Worm (Caenorhabditis elegans) whole organism, L3 larva: ENCODE results near the gene nurf-1.
"Not testable (repeated sequence)": the region's sequence is repeated elsewhere in the genome, so short reads cannot be mapped to it uniquely, and the experiment has no call there.

Source experiments
- R02D3.7 ChIP-seq: fragments of 150-350 bp; optimal IDR thresholded peaks from 2 replicates; lab custom pipeline; 2014; ENCODE audit warnings: missing biosample characterization, missing genetic modification characterization
- ZK546.5 ChIP-seq: sonication (generic microtip); optimal IDR thresholded peaks from 2 replicates; lab custom pipeline; 2017; ENCODE audit warnings: missing biosample characterization, missing genetic modification characterization
- aly-2 ChIP-seq: fragments of 150-350 bp; optimal IDR thresholded peaks from 2 replicates; lab custom pipeline; 2014; ENCODE audit warnings: missing biosample characterization, missing genetic modification characterization
- ama-1 ChIP-seq: fragments of 150-350 bp; optimal IDR thresholded peaks from 2 replicates; lab custom pipeline; 2018
- ceh-16 ChIP-seq: sonication (generic microtip); optimal IDR thresholded peaks from 2 replicates; lab custom pipeline; 2017; ENCODE audit warnings: missing biosample characterization, missing genetic modification characterization
- ceh-28 ChIP-seq: fragments of 150-350 bp; optimal IDR thresholded peaks from 2 replicates; lab custom pipeline; 2014; ENCODE audit warnings: missing biosample characterization, missing genetic modification reagents, missing genetic modification characterization
- ceh-9 ChIP-seq: sonication (generic microtip); optimal IDR thresholded peaks from 2 replicates; lab custom pipeline; 2018; ENCODE audit warnings: missing biosample characterization, missing genetic modification characterization
- daf-12 ChIP-seq: fragments of 150-350 bp; optimal IDR thresholded peaks from 2 replicates; lab custom pipeline; 2014; ENCODE audit warnings: missing biosample characterization, missing genetic modification reagents, missing genetic modification characterization
- egl-27 ChIP-seq: sonication (generic microtip); optimal IDR thresholded peaks from 4 replicates; lab custom pipeline; 2017; ENCODE audit warnings: missing biosample characterization, missing genetic modification reagents, missing genetic modification characterization
- egl-5 ChIP-seq: fragments of 150-350 bp; optimal IDR thresholded peaks from 2 replicates; lab custom pipeline; 2017; ENCODE audit warnings: missing biosample characterization, missing genetic modification reagents, missing genetic modification characterization, inconsistent platforms
- elt-1 ChIP-seq: fragments of 150-350 bp; optimal IDR thresholded peaks from 2 replicates; lab custom pipeline; 2014; ENCODE audit warnings: missing biosample characterization, missing genetic modification characterization
- elt-2 ChIP-seq: sonication (generic microtip); optimal IDR thresholded peaks from 2 replicates; lab custom pipeline; 2016; ENCODE audit warnings: missing genetic modification reagents, mild to moderate bottlenecking, missing genetic modification characterization, missing compliant biosample characterization
- elt-3 ChIP-seq, 3 experiments: fragments of 150-350 bp in 1 of 3; sonication (generic microtip) in 2 of 3; optimal IDR thresholded peaks; 2 replicates in 2 of 3; 4 replicates in 1 of 3; lab custom pipeline; 2014 to 2017; ENCODE audit warnings: missing biosample characterization in 3 of 3, missing genetic modification characterization in 3 of 3
- eor-1 ChIP-seq, 2 experiments: fragments of 150-350 bp; optimal IDR thresholded peaks; 2 replicates each; lab custom pipeline; 2014 to 2018; ENCODE audit warnings: missing biosample characterization in 2 of 2, missing genetic modification characterization in 2 of 2
- fkh-2 ChIP-seq: fragments of 150-350 bp; optimal IDR thresholded peaks from 2 replicates; lab custom pipeline; 2014; ENCODE audit warnings: missing biosample characterization, missing genetic modification reagents, missing genetic modification characterization
- fos-1 ChIP-seq: fragments of 150-350 bp; optimal IDR thresholded peaks from 2 replicates; lab custom pipeline; 2014; ENCODE audit warnings: missing biosample characterization, missing genetic modification characterization
- hmg-11 ChIP-seq: sonication (generic microtip); optimal IDR thresholded peaks from 2 replicates; lab custom pipeline; 2016; ENCODE audit warnings: missing genetic modification characterization, missing compliant biosample characterization
- jun-1 ChIP-seq: fragments of 150-350 bp; optimal IDR thresholded peaks from 2 replicates; lab custom pipeline; 2014; ENCODE audit warnings: missing biosample characterization, missing genetic modification reagents, missing genetic modification characterization
- lin-15B ChIP-seq: fragments of 150-350 bp; optimal IDR thresholded peaks from 2 replicates; lab custom pipeline; 2014; ENCODE audit warnings: missing biosample characterization, missing genetic modification characterization
- lin-39 ChIP-seq: fragments of 150-350 bp; optimal IDR thresholded peaks from 2 replicates; lab custom pipeline; 2018; ENCODE audit warnings: missing biosample characterization, missing genetic modification reagents, missing genetic modification characterization
- lsy-12 ChIP-seq: sonication (generic microtip); optimal IDR thresholded peaks from 2 replicates; lab custom pipeline; 2016; ENCODE audit warnings: mild to moderate bottlenecking, missing genetic modification characterization, missing compliant biosample characterization
- mml-1 ChIP-seq: fragments of 150-350 bp; sonication (generic microtip); optimal IDR thresholded peaks from 3 replicates; lab custom pipeline; 2014; ENCODE audit warnings: missing biosample characterization, missing genetic modification characterization
- nfya-1 ChIP-seq: sonication (generic microtip); optimal IDR thresholded peaks from 2 replicates; lab custom pipeline; 2017; ENCODE audit warnings: missing genetic modification characterization, mild to moderate bottlenecking, missing compliant biosample characterization, antibody characterized with exemption, moderate library complexity; ENCODE audit not compliant: insufficient read depth
- nhr-12 ChIP-seq: fragments of 150-350 bp; optimal IDR thresholded peaks from 2 replicates; lab custom pipeline; 2014; ENCODE audit warnings: missing biosample characterization, missing genetic modification characterization
- nhr-23 ChIP-seq: fragments of 150-350 bp; optimal IDR thresholded peaks from 2 replicates; lab custom pipeline; 2014; ENCODE audit warnings: missing biosample characterization, missing genetic modification reagents, missing genetic modification characterization
- nhr-237 ChIP-seq: fragments of 150-350 bp; optimal IDR thresholded peaks from 2 replicates; lab custom pipeline; 2014; ENCODE audit warnings: missing biosample characterization, missing genetic modification characterization
- nhr-25 ChIP-seq: sonication (generic microtip); optimal IDR thresholded peaks from 2 replicates; lab custom pipeline; 2017; ENCODE audit warnings: missing biosample characterization, missing genetic modification characterization
- nhr-28 ChIP-seq: fragments of 150-350 bp; optimal IDR thresholded peaks from 2 replicates; lab custom pipeline; 2014; ENCODE audit warnings: missing biosample characterization, missing genetic modification characterization
- nhr-43 ChIP-seq: sonication (generic microtip); optimal IDR thresholded peaks from 2 replicates; lab custom pipeline; 2016; ENCODE audit warnings: mild to moderate bottlenecking, missing genetic modification characterization, missing compliant biosample characterization; ENCODE audit not compliant: poor library complexity, severe bottlenecking
- nhr-67 ChIP-seq: fragments of 150-350 bp; optimal IDR thresholded peaks from 2 replicates; lab custom pipeline; 2014; ENCODE audit warnings: missing biosample characterization, missing genetic modification characterization
- nhr-76 ChIP-seq: fragments of 150-350 bp; sonication (generic microtip); optimal IDR thresholded peaks from 5 replicates; lab custom pipeline; 2014; ENCODE audit warnings: missing biosample characterization, missing genetic modification characterization
- nhr-77 ChIP-seq: fragments of 150-350 bp; optimal IDR thresholded peaks from 2 replicates; lab custom pipeline; 2014; ENCODE audit warnings: missing biosample characterization, missing genetic modification characterization
- pha-4 ChIP-seq: fragments of 150-350 bp; optimal IDR thresholded peaks from 2 replicates; lab custom pipeline; 2014; ENCODE audit warnings: missing biosample characterization, missing genetic modification reagents, missing genetic modification characterization
- pqm-1 ChIP-seq: fragments of 150-350 bp; optimal IDR thresholded peaks from 2 replicates; lab custom pipeline; 2017; ENCODE audit warnings: missing biosample characterization, missing genetic modification characterization, inconsistent platforms
- sea-2 ChIP-seq: fragments of 150-350 bp; sonication (generic microtip); optimal IDR thresholded peaks from 4 replicates; lab custom pipeline; 2014; ENCODE audit warnings: missing biosample characterization, missing genetic modification reagents, missing genetic modification characterization
- skn-1 ChIP-seq: fragments of 150-350 bp; optimal IDR thresholded peaks from 2 replicates; lab custom pipeline; 2014; ENCODE audit warnings: missing biosample characterization, missing genetic modification characterization
- snpc-4 ChIP-seq: fragments of 150-350 bp; optimal IDR thresholded peaks from 2 replicates; lab custom pipeline; 2014; ENCODE audit warnings: missing biosample characterization, missing genetic modification characterization
- tbx-2 ChIP-seq: sonication (generic microtip); optimal IDR thresholded peaks from 2 replicates; lab custom pipeline; 2016; ENCODE audit warnings: mild to moderate bottlenecking, missing genetic modification characterization, missing compliant biosample characterization
- unc-62 ChIP-seq: fragments of 150-350 bp; sonication (generic microtip); optimal IDR thresholded peaks from 4 replicates; lab custom pipeline; 2014; ENCODE audit warnings: missing biosample characterization, missing genetic modification reagents, missing genetic modification characterization
- zag-1 ChIP-seq: fragments of 150-350 bp; optimal IDR thresholded peaks from 2 replicates; lab custom pipeline; 2014; ENCODE audit warnings: missing biosample characterization, missing genetic modification characterization
- ztf-11 ChIP-seq: fragments of 150-350 bp; optimal IDR thresholded peaks from 2 replicates; lab custom pipeline; 2014; ENCODE audit warnings: missing biosample characterization, missing genetic modification characterization
- ztf-4 ChIP-seq: fragments of 150-350 bp; optimal IDR thresholded peaks from 2 replicates; lab custom pipeline; 2014; ENCODE audit warnings: missing biosample characterization, missing genetic modification characterization

The nurf-1 gene

ce11 chrII:14390036-14390763 is at the start of gene nurf-1, which contains the start of gene kbp-3:
Gene nurf-1 (plus strand): TSS chrII:14390713.
Gene kbp-3 (minus strand): TSS chrII:14390078.
- peak; percentile 46 for TF ChIP-seq ceh-28 (tag; lab: Kevin White, UChicago)
- TF ChIP-seq nhr-25 (tag; lab: Kevin White, UChicago), result peak; percentile 50
- no peak for TF ChIP-seq nhr-12
- peak; percentile 83 for TF ChIP-seq lin-39 (tag; lab: Kevin White, UChicago)
- peak; percentile 87 for TF ChIP-seq egl-5 (tag; lab: Kevin White, UChicago)
- TF ChIP-seq skn-1 (tag; lab: Kevin White, UChicago), result no peak
- TF ChIP-seq unc-62 (GFP tag; lab: Kevin White, UChicago), result no peak
- TF ChIP-seq nfya-1 (tag; lab: Kevin White, UChicago), result peak; percentile 82
- TF ChIP-seq R02D3.7 (tag; lab: Kevin White, UChicago), result peak; percentile 63
- peak; percentile 90 for TF ChIP-seq lin-15B
- peak; percentile 46 for TF ChIP-seq nhr-23 (tag; lab: Kevin White, UChicago)
- peak; percentile 55 for TF ChIP-seq pha-4 (tag; lab: Kevin White, UChicago)
- peak; percentile 37 for TF ChIP-seq snpc-4
- peak; percentile 85 for TF ChIP-seq hmg-11 (tag; lab: Kevin White, UChicago)
- peak; percentile 12 for TF ChIP-seq elt-2 (tag; lab: Kevin White, UChicago)

ce11 chrII:14344166-14344565 is 46.3 kb upstream of the nurf-1 start, which contains the start of gene ddl-3:
Gene ddl-3 (minus strand): TSS chrII:14344454.
- TF ChIP-seq tbx-2, fos-1, ceh-9 (tag; lab: Kevin White, UChicago): not testable (repeated sequence)

- not testable (repeated sequence) for TF ChIP-seq lsy-12 (tag; lab: Kevin White, UChicago); hmg-11 (tag; lab: Kevin White, UChicago); unc-62 (GFP tag; lab: Kevin White, UChicago)
Observed at ce11 chrII:14346243-14346642, 44.3 kb upstream of the nurf-1 start, which contains the start of gene Y54G11A.9. Gene Y54G11A.9 (minus strand): TSS chrII:14346438.

DNA sequence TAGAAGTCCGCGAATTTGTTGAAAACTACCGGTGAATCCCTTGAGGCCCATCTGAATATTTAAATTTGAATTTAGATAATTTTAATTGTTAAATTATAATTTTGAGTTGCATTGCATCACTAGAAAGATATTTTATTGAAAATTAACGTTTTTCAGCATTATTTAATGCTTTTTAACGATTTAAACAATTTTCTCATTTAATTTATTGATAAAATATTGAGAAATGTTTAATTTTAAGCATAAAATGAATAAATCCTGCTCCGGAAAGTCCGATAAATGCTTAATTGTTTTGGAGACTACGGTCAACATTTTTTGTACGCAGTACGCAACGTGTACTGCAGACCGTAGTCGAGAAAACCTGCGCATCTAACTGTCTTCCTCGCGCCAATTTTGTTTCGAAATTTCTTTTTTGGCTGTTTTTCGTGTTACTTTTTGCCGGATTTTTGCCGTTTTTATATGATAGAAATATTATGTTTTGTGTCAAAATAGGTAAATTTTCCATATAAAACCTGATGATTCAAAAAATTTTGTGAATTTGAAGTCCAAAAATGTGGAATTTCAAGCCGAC is 41.1 kb upstream of the nurf-1 start, which contains the start of the genes Y54G11A.17, lin-7 and elof-1:
Gene Y54G11A.17 (minus strand): TSS at position 51 of the 568 bp plus-strand sequence.
Gene lin-7 (minus strand): TSS at position 51 of the 568 bp plus-strand sequence.
Gene elof-1 (plus strand): TSS at position 383 of the 568 bp plus-strand sequence.
- TF ChIP-seq nhr-76 (tag; lab: Kevin White, UChicago) (peak; percentile 9), ceh-28 (tag; lab: Kevin White, UChicago) (peak; percentile 31), nhr-28 (tag; lab: Kevin White, UChicago) (no peak), zag-1 (tag; lab: Kevin White, UChicago) (no peak), pqm-1 (peak; percentile 80), pha-4 (tag; lab: Kevin White, UChicago) (peak; percentile 95), mml-1 (tag; lab: Kevin White, UChicago) (no peak), nhr-43 (tag; lab: Kevin White, UChicago) (peak; percentile 51), fkh-2 (tag; lab: Kevin White, UChicago) (no peak), ztf-11 (tag; lab: Kevin White, UChicago) (no peak), egl-27 (no peak), ceh-9 (tag; lab: Kevin White, UChicago) (no peak), ZK546.5 (peak; percentile 85), nhr-77 (tag; lab: Kevin White, UChicago) (peak; percentile 55), lsy-12 (tag; lab: Kevin White, UChicago) (peak; percentile 78), unc-62 (GFP tag; lab: Kevin White, UChicago) (no peak), egl-5 (tag; lab: Kevin White, UChicago) (peak; percentile 97), nhr-67 (peak; percentile 21), ama-1 (lab: Kevin White, UChicago) (peak; percentile 92), elt-2 (tag; lab: Kevin White, UChicago) (peak; percentile 46), elt-1 (tag; lab: Kevin White, UChicago) (no peak), lin-39 (tag; lab: Kevin White, UChicago) (peak; percentile 98), hmg-11 (tag; lab: Kevin White, UChicago) (peak; percentile 92), daf-12 (tag; lab: Kevin White, UChicago) (no peak), sea-2 (GFP tag; lab: Kevin White, UChicago) (no peak), tbx-2 (tag; lab: Kevin White, UChicago) (peak; percentile 23), nhr-237 (tag; lab: Kevin White, UChicago) (no peak), snpc-4 (peak; percentile 91), nfya-1 (tag; lab: Kevin White, UChicago) (peak; percentile 99), elt-3 (tag; optimal IDR thresholded peaks at IDR 0.05; lab: Kevin White, UChicago) (no peak), eor-1 (tag; optimal IDR thresholded peaks at IDR 0.05; lab: Kevin White, UChicago) (no peak), lin-15B (peak; percentile 92), ceh-16 (no peak), aly-2 (tag; lab: Kevin White, UChicago) (no peak), ztf-4 (tag; lab: Kevin White, UChicago) (no peak), jun-1 (tag; lab: Kevin White, UChicago) (peak; percentile 68), nhr-12 (no peak)
